Fruit fly (Drosophila melanogaster): ENCODE measurements around the gene cm.

- no peak for TF ChIP-seq psq (optimal IDR thresholded peaks at IDR 0.05)
- no peak for TF ChIP-seq CG8478 (optimal IDR thresholded peaks at IDR 0.05)
- no peak for TF ChIP-seq usp (GFP tag; optimal IDR thresholded peaks at IDR 0.05)
- no peak for TF ChIP-seq pan (optimal IDR thresholded peaks at IDR 0.05)
Observed at dm6 chrX:6976911-6977310, 34.0 kb downstream of the cm start.

All from whole organism.